Worm (Caenorhabditis elegans): Measurements from ENCODE around the gene gop-3.

The gop-3 gene

DNA sequence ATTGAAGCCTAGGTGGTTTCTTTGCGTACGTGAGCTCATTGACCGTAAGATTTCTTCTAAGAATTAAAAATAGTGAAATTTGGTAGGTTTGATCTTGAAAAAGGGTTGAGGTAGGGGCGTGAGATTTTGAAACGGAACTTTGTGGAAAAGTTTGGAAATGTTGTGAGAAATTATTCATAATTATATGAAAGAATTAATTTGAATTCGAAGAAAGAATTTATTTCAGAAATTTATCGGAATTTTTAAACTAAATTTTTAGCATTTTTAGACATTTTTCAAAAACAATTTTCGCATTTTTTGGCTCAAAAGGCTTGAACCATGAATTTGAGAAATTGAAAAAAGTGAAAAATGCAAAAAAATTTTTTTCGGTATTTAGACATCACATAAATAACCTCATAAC, 46.3 kb upstream of the gop-3 start:
- no peak for TF ChIP-seq ceh-19 (GFP tag; optimal IDR thresholded peaks at IDR 0.05)
- no peak for TF ChIP-seq pha-2 (tag; optimal IDR thresholded peaks at IDR 0.05)
- TF ChIP-seq hlh-6 (tag; optimal IDR thresholded peaks at IDR 0.05): no peak
- no peak for TF ChIP-seq ztf-16 (tag; optimal IDR thresholded peaks at IDR 0.05)
- no peak for TF ChIP-seq unc-86 (tag; optimal IDR thresholded peaks at IDR 0.05)
- no peak for TF ChIP-seq dmd-4 (tag; optimal IDR thresholded peaks at IDR 0.05; ENCODE audit: borderline replicate concordance)
- TF ChIP-seq C08G9.2 (tag; optimal IDR thresholded peaks at IDR 0.05): no peak
- TF ChIP-seq hlh-8 (tag; optimal IDR thresholded peaks at IDR 0.05): no peak

DNA sequence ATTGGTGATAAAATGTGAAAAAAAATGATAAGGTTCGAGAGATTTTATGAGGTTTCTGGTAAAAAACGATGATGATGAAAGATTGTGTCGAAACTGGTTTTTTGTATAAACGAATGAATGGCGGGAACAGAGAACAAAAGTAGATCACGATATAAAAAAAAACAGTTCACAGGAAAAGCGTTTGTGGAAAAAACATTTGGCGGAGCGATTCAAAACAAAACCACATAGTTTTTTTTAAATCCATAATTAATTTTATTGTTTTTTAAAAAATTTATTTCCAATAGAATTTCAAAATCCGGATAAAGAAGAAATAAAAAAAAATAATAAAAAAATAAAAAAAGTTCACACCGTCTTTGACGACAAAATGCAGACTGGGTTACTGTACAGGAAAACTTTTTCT, 45.1 kb upstream of the gop-3 start, which contains the start of gene ZC155.4:
ZC155.4 (minus strand) TSS at position 101 of the 400 bp plus-strand sequence.
- TF ChIP-seq rnt-1 (tag; optimal IDR thresholded peaks at IDR 0.05): no peak

DNA sequence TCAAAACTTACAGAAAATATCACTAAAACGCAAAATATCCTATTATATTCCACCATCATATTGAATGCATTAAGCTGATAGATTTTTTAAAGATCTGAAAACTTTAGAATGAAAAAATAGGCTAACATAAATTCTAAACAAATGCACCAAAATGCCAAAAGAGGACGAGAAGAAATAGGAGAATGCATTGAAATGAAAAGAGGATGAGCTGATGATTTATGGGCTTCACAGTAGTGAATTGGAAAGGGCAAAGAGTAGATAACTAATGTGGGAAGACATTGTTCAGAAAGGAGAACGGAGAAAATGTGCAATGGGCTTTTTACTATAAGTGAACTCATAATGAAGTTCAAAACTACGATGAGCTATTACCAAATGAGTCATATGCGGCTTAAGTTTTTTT, 43.0 kb upstream of the gop-3 start, which contains the start of gene cutl-19:
cutl-19 (minus strand) TSS at position 101 of the 400 bp plus-strand sequence.
- no peak for TF ChIP-seq mec-3 (tag; optimal IDR thresholded peaks at IDR 0.05; ENCODE audit: borderline replicate concordance)
- no peak for TF ChIP-seq ceh-30 (tag; optimal IDR thresholded peaks at IDR 0.05)
- no peak for TF ChIP-seq hlh-8 (tag; optimal IDR thresholded peaks at IDR 0.05)
- TF ChIP-seq ceh-19 (GFP tag; optimal IDR thresholded peaks at IDR 0.05): no peak
- no peak for TF ChIP-seq C08G9.2 (tag; optimal IDR thresholded peaks at IDR 0.05)
- no peak for TF ChIP-seq ztf-16 (tag; optimal IDR thresholded peaks at IDR 0.05)
- no peak for TF ChIP-seq ets-4 (tag; optimal IDR thresholded peaks at IDR 0.05)
- no peak for TF ChIP-seq hlh-15 (tag; optimal IDR thresholded peaks at IDR 0.05)
- TF ChIP-seq fkh-10 (GFP tag; optimal IDR thresholded peaks at IDR 0.05): no peak
- no peak for TF ChIP-seq dve-1 (tag; optimal IDR thresholded peaks at IDR 0.05)
- TF ChIP-seq ceh-24 (tag; optimal IDR thresholded peaks at IDR 0.05): no peak
- TF ChIP-seq dmd-4 (tag; optimal IDR thresholded peaks at IDR 0.05; ENCODE audit: borderline replicate concordance): no peak
- TF ChIP-seq unc-55 (GFP tag; optimal IDR thresholded peaks at IDR 0.05): no peak
- no peak for TF ChIP-seq sox-2 (GFP tag; IDR thresholded peaks at IDR 0.05)

DNA sequence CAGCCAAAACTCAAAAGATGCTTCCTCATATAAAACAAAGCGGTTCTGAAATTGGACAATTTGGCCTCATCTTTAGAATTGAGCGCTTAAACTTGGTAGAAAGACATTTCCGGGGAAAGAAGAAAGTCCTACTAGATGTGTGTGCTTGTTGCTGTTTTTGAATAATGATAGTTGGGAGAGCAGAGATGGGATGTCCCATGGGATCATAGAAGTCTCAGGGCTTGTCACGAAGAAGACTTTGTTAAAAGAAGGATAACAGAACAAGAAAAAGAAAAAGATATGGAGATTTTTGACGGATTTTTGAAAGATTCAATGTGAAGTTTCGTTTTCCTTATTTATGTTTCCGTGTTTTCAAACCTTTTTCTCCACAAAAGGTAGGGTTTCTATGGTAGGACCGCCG, 41.8 kb upstream of the gop-3 start, which contains the start of gene ZC155.2:
ZC155.2 (plus strand) TSS at position 301 of the 400 bp plus-strand sequence.
- TF ChIP-seq zip-5 (tag; optimal IDR thresholded peaks at IDR 0.05): no peak
- no peak for TF ChIP-seq ceh-18 (tag; optimal IDR thresholded peaks at IDR 0.05)
- no peak for TF ChIP-seq unc-3 (GFP tag; conservative IDR thresholded peaks at IDR 0.05)
- peak; percentile 33 for TF ChIP-seq unc-3 (tag; optimal IDR thresholded peaks at IDR 0.05)
- no peak for TF ChIP-seq syd-9 (tag; optimal IDR thresholded peaks at IDR 0.05)
- TF ChIP-seq pqm-1 (tag; optimal IDR thresholded peaks at IDR 0.05): no peak
- TF ChIP-seq odd-2 (tag; optimal IDR thresholded peaks at IDR 0.05): no peak

DNA sequence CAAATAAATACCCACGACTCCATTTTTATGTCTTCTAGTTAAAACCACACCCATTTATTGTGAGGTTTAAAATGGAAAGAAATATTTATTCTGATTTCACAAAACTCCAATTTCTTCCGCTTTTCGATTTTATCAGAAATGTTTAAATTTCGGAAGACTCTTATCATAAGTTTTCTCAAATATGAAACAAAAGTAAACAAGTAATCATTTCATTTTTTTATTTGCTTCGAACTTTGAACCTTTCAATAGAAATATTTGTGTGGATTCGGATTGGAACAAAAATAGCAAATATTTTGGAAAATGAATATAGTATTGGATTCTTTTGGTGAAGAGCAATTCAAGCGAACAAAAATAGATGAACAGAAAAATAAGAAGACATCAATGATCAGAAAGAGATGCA, 38.7 kb upstream of the gop-3 start:
- TF ChIP-seq madf-2 (tag; optimal IDR thresholded peaks at IDR 0.05) (no peak), zip-5 (tag; optimal IDR thresholded peaks at IDR 0.05) (no peak), fkh-6 (tag; optimal IDR thresholded peaks at IDR 0.05) (no peak), rnt-1 (tag; optimal IDR thresholded peaks at IDR 0.05) (no peak), ceh-22 (tag; optimal IDR thresholded peaks at IDR 0.05) (no peak), tbx-7 (tag; optimal IDR thresholded peaks at IDR 0.05) (no peak), unc-86 (tag; optimal IDR thresholded peaks at IDR 0.05) (no peak), pax-1 (tag; optimal IDR thresholded peaks at IDR 0.05) (no peak), syd-9 (tag; optimal IDR thresholded peaks at IDR 0.05) (no peak), C38D4.7 (GFP tag; optimal IDR thresholded peaks at IDR 0.05) (no peak)

DNA sequence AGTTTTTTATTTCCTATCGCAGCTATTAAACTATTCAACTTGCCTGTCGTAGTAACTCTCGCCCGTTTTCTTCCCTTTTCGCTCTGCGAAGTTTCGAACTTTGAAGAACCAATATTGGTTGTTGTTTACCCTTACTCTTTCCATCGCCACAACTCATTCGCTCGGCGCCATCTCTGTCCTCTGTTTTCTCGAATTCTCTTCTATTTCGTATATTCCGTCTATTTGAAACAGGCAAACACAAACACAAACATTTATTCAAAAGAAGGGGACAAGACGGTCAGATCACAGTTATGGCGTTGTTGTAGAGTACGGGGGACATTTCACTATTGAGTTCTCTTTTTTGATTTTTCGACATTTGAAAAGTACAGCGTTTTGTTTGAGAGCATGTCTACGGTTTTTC, 37.7 kb upstream of the gop-3 start:
- TF ChIP-seq pqm-1 (tag; optimal IDR thresholded peaks at IDR 0.05): no peak

DNA sequence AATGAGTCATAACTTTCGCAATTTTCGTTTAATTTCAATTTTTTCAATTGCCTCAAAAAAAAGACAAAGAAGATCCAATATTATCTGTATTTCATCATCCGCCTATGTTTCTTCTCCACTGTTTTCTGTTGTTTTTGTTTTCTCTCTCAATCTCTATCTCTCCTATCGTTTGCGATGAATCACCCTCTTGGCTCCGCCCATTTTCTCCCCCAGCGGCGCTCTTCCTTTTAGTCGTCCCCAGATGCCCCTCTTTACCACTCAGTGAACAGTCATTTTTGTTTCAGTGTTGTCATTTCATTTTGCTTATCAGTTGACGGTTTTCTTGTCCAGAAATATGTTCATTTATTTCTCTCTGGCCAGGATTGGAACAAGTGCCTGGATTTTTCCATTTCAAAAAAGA, 35.6 kb upstream of the gop-3 start:
- TF ChIP-seq ceh-18 (tag; optimal IDR thresholded peaks at IDR 0.05) (peak; percentile 12), pax-1 (tag; optimal IDR thresholded peaks at IDR 0.05) (no peak)
